Fruit fly (Drosophila melanogaster) whole organism, embryonic: ENCODE data around the gene Spn28B.
A peak's percentile ranks its signal among the peaks of the same experiment; 100 is the strongest.

Experiments
- CG11696 ChIP-seq: fragments of 200-800 bp; sonication (Bioruptor generic); IDR thresholded peaks from 2 replicates; pipeline ENCODE4 v1.3.6; 2022; ENCODE audit warnings: missing biosample characterization, missing genetic modification characterization
- CG13894 ChIP-seq: fragments of 200-800 bp; sonication (Bioruptor generic); optimal IDR thresholded peaks from 3 replicates; lab custom pipeline; 2018; ENCODE audit warnings: missing biosample characterization, mild to moderate bottlenecking, missing genetic modification characterization, moderate library complexity
- CG15696 ChIP-seq: fragments of 200-800 bp; sonication (Bioruptor generic); optimal IDR thresholded peaks from 2 replicates; lab custom pipeline; 2019; ENCODE audit warnings: missing biosample characterization, mild to moderate bottlenecking, missing genetic modification characterization, moderate library complexity
- CG17186 ChIP-seq: fragments of 200-800 bp; sonication (Bioruptor generic); optimal IDR thresholded peaks from 3 replicates; lab custom pipeline; 2017; ENCODE audit warnings: missing biosample characterization, missing genetic modification reagents, missing genetic modification characterization
- CG2120 ChIP-seq: fragments of 200-800 bp; sonication (Bioruptor generic); optimal IDR thresholded peaks from 3 replicates; lab custom pipeline; 2016; ENCODE audit warnings: missing biosample characterization, missing genetic modification characterization
- CG2202 ChIP-seq: fragments of 200-800 bp; sonication (Bioruptor generic); optimal IDR thresholded peaks from 2 replicates; lab custom pipeline; 2018; ENCODE audit warnings: missing biosample characterization, mild to moderate bottlenecking, missing genetic modification characterization
- CG32772 ChIP-seq: fragments of 200-800 bp; sonication (Bioruptor generic); IDR thresholded peaks from 2 replicates; pipeline ENCODE4 v1.3.6; 2022; ENCODE audit warnings: missing biosample characterization, missing genetic modification characterization
- CG3407 ChIP-seq: fragments of 200-800 bp; sonication (Bioruptor generic); optimal IDR thresholded peaks from 2 replicates; lab custom pipeline; 2018; ENCODE audit warnings: missing biosample characterization, mild to moderate bottlenecking, missing genetic modification characterization
- CG4820 ChIP-seq: fragments of 200-800 bp; sonication (Bioruptor generic); optimal IDR thresholded peaks from 3 replicates; lab custom pipeline; 2016; ENCODE audit warnings: missing biosample characterization, missing genetic modification characterization
- CG5245 ChIP-seq: fragments of 200-800 bp; sonication (Bioruptor generic); optimal IDR thresholded peaks from 3 replicates; lab custom pipeline; 2016; ENCODE audit warnings: missing biosample characterization, missing genetic modification characterization
- CG8281 ChIP-seq: fragments of 200-800 bp; sonication (Bioruptor generic); optimal IDR thresholded peaks from 2 replicates; lab custom pipeline; 2018; ENCODE audit warnings: missing biosample characterization, mild to moderate bottlenecking, missing genetic modification characterization, moderate library complexity
- CG8359 ChIP-seq: fragments of 200-800 bp; sonication (Bioruptor generic); optimal IDR thresholded peaks from 2 replicates; lab custom pipeline; 2017; ENCODE audit warnings: missing biosample characterization, mild to moderate bottlenecking, missing genetic modification characterization, borderline replicate concordance
- CG9817 ChIP-seq: fragments of 200-800 bp; sonication (Bioruptor generic); optimal IDR thresholded peaks from 2 replicates; lab custom pipeline; 2018; ENCODE audit warnings: missing biosample characterization, mild to moderate bottlenecking, missing genetic modification characterization, moderate library complexity
- Camta ChIP-seq: fragments of 200-800 bp; sonication (Bioruptor generic); optimal IDR thresholded peaks from 2 replicates; lab custom pipeline; 2016; ENCODE audit warnings: missing biosample characterization, missing genetic modification characterization
- Dbx ChIP-seq: fragments of 200-800 bp; sonication (Bioruptor generic); IDR thresholded peaks from 3 replicates; pipeline ENCODE4 v1.3.6; 2022; ENCODE audit warnings: missing biosample characterization, missing genetic modification characterization
- Ets65A ChIP-seq: fragments of 200-800 bp; sonication (Bioruptor generic); peaks from one replicate; lab custom pipeline; 2016; ENCODE audit warnings: missing biosample characterization, missing genetic modification characterization
- H15 ChIP-seq: fragments of 200-800 bp; sonication (Bioruptor generic); IDR thresholded peaks from 3 replicates; pipeline ENCODE4 v1.3.6; 2022; ENCODE audit warnings: missing biosample characterization, missing genetic modification characterization
- Med ChIP-seq: fragments of 200-800 bp; sonication (Bioruptor generic); peaks from one replicate; lab custom pipeline; 2016; ENCODE audit warnings: missing biosample characterization, missing genetic modification characterization, mild to moderate bottlenecking, inconsistent platforms, moderate library complexity
- Rx ChIP-seq: fragments of 200-800 bp; sonication (Bioruptor generic); IDR thresholded peaks from 2 replicates; pipeline ENCODE4 v1.3.6; 2022; ENCODE audit warnings: missing biosample characterization, missing genetic modification characterization
- Tbp ChIP-seq: fragments of >200 bp; optimal IDR thresholded peaks from 2 replicates; lab custom pipeline; 2018; ENCODE audit warnings: missing biosample characterization, missing genetic modification characterization
- ase ChIP-seq: fragments of 200-800 bp; sonication (Bioruptor generic); IDR thresholded peaks from 3 replicates; pipeline ENCODE4 v1.3.6; 2022; ENCODE audit warnings: missing biosample characterization, missing genetic modification characterization
- chinmo ChIP-seq: fragments of 200-800 bp; sonication (Bioruptor generic); IDR thresholded peaks from 4 replicates; pipeline ENCODE4 v1.3.6; 2022; ENCODE audit warnings: missing biosample characterization, missing genetic modification characterization; ENCODE audit not compliant: partially characterized antibody
- chm ChIP-seq: fragments of 200-800 bp; sonication (Bioruptor generic); IDR thresholded peaks from 2 replicates; pipeline ENCODE4 v1.3.6; 2022; ENCODE audit warnings: missing biosample characterization, missing genetic modification characterization
- disco-r ChIP-seq: fragments of 200-800 bp; sonication (Bioruptor generic); optimal IDR thresholded peaks from 2 replicates; lab custom pipeline; 2016; ENCODE audit warnings: missing biosample characterization, missing genetic modification characterization
- esg ChIP-seq: fragments of 200-800 bp; sonication (Bioruptor generic); conservative IDR thresholded peaks from 2 replicates; pipeline ENCODE4 v1.3.6; 2022; ENCODE audit warnings: missing biosample characterization, missing genetic modification characterization
- eve ChIP-seq, 2 experiments: fragments of >200 bp; optimal IDR thresholded peaks; 2 replicates each; lab custom pipeline; 2017; ENCODE audit warnings: missing biosample characterization in 2 of 2, missing genetic modification characterization in 2 of 2
- gfzf ChIP-seq: fragments of 200-800 bp; sonication (Bioruptor generic); optimal IDR thresholded peaks from 2 replicates; lab custom pipeline; 2016; ENCODE audit warnings: missing biosample characterization, mild to moderate bottlenecking, missing genetic modification characterization, moderate library complexity
- kah ChIP-seq: fragments of 200-800 bp; sonication (Bioruptor generic); optimal IDR thresholded peaks from 2 replicates; lab custom pipeline; 2018; ENCODE audit warnings: missing biosample characterization, mild to moderate bottlenecking, missing genetic modification characterization
- lilli ChIP-seq: fragments of 200-800 bp; sonication (Bioruptor generic); optimal IDR thresholded peaks from 3 replicates; lab custom pipeline; 2016; ENCODE audit warnings: missing biosample characterization, missing genetic modification characterization
- lmd ChIP-seq: fragments of 200-800 bp; sonication (Bioruptor generic); IDR thresholded peaks from 2 replicates; pipeline ENCODE4 v1.3.6; 2022; ENCODE audit warnings: missing biosample characterization, missing genetic modification characterization
- lov ChIP-seq, 2 experiments: fragments of 200-800 bp in 1 of 2; fragments of >200 bp in 1 of 2; sonication (Bioruptor generic) in 1 of 2; IDR thresholded peaks in 1 of 2; optimal IDR thresholded peaks in 1 of 2; 2 replicates in 1 of 2; 3 replicates in 1 of 2; pipeline versions ENCODE4 v1.3.6 to Lab custom; 2017 to 2022; ENCODE audit warnings: missing biosample characterization in 1 of 2, missing genetic modification characterization in 1 of 2
- luna ChIP-seq: fragments of 200-800 bp; sonication (Bioruptor generic); optimal IDR thresholded peaks from 2 replicates; lab custom pipeline; 2016; ENCODE audit warnings: missing biosample characterization, missing genetic modification characterization
- nau ChIP-seq: fragments of 200-800 bp; sonication (Bioruptor generic); optimal IDR thresholded peaks from 3 replicates; lab custom pipeline; 2017; ENCODE audit warnings: missing biosample characterization, mild to moderate bottlenecking, missing genetic modification characterization, missing genetic modification reagents
- nerfin-2 ChIP-seq: fragments of 200-800 bp; sonication (Bioruptor generic); IDR thresholded peaks from 2 replicates; pipeline ENCODE4 v1.3.6; 2022; ENCODE audit warnings: missing biosample characterization, missing genetic modification characterization; ENCODE audit not compliant: partially characterized antibody
- run ChIP-seq: fragments of 200-800 bp; sonication (Bioruptor generic); optimal IDR thresholded peaks from 3 replicates; lab custom pipeline; 2018; ENCODE audit warnings: missing biosample characterization, mild to moderate bottlenecking, missing genetic modification characterization
- schlank ChIP-seq: fragments of 200-800 bp; sonication (Bioruptor generic); optimal IDR thresholded peaks from 2 replicates; lab custom pipeline; 2018; ENCODE audit warnings: missing biosample characterization, mild to moderate bottlenecking, missing genetic modification characterization
- sd ChIP-seq: fragments of 200-800 bp; sonication (Bioruptor generic); optimal IDR thresholded peaks from 3 replicates; lab custom pipeline; 2018; ENCODE audit warnings: missing biosample characterization, mild to moderate bottlenecking, missing genetic modification characterization, moderate library complexity
- sens ChIP-seq: fragments of 200-800 bp; sonication (Bioruptor generic); peaks from one replicate; lab custom pipeline; 2016; ENCODE audit warnings: missing biosample characterization, missing genetic modification characterization
- sima ChIP-seq: fragments of 200-800 bp; sonication (Bioruptor generic); optimal IDR thresholded peaks from 2 replicates; lab custom pipeline; 2016; ENCODE audit warnings: missing biosample characterization, missing genetic modification characterization
- sob ChIP-seq: fragments of 200-800 bp; sonication (Bioruptor generic); IDR thresholded peaks from 2 replicates; pipeline ENCODE4 v1.3.6; 2022; ENCODE audit warnings: missing biosample characterization, missing genetic modification characterization
- tap ChIP-seq: fragments of 200-800 bp; optimal IDR thresholded peaks from 3 replicates; lab custom pipeline; 2019; ENCODE audit warnings: missing biosample characterization, mild to moderate bottlenecking, missing genetic modification characterization, moderate library complexity
- tgo ChIP-seq: fragments of 200-800 bp; sonication (Bioruptor generic); IDR thresholded peaks from 3 replicates; pipeline ENCODE4 v1.3.6; 2022; ENCODE audit warnings: missing biosample characterization, missing genetic modification characterization
- tio ChIP-seq: fragments of 200-800 bp; sonication (Bioruptor generic); optimal IDR thresholded peaks from 2 replicates; lab custom pipeline; 2017; ENCODE audit warnings: missing biosample characterization, missing genetic modification characterization, inconsistent platforms

The Spn28B gene

DNA sequence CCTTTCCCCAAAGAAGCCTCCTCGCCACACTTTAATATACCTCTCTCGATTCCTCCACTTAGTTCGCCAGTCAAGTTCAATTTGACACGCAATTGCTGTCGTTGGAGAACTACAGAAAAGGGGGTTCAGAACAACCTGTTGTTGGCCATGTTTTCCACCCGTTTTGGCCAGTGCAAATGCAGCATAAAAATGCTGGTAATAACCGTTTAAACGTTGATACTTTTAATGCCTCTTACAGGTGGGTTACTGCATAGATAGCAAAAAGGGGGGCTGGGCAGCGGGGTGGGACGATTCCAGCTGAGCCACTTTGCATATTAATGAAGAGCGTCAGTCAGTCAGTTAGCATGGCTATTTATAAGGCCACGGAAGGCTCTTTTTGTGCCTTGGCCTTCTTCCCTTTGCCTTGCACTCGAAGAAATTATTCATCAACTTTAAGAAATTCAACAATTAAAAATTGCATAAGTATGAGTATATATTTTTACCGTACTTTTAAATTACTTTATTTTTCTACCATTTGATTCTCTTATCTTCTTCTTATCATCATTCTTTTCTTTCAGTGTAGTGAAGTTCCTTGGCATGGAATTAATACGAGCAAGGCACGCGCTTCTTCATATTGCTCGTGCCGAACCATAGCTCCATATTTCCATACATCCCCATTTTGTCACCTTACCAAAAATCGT, 40.5 kb upstream of the Spn28B start (continued):
- TF ChIP-seq Camta (GFP tag; lab: Kevin White, UChicago) (peak; percentile 3), lilli (GFP tag; lab: Kevin White, UChicago) (peak; percentile 11), schlank (tag; lab: Kevin White, UChicago) (no peak), tgo (GFP tag; lab: Robert Waterston, UW) (peak; percentile 50; the same call in 1 of the 3 replicates), nau (GFP tag; lab: Kevin White, UChicago) (no peak)

DNA sequence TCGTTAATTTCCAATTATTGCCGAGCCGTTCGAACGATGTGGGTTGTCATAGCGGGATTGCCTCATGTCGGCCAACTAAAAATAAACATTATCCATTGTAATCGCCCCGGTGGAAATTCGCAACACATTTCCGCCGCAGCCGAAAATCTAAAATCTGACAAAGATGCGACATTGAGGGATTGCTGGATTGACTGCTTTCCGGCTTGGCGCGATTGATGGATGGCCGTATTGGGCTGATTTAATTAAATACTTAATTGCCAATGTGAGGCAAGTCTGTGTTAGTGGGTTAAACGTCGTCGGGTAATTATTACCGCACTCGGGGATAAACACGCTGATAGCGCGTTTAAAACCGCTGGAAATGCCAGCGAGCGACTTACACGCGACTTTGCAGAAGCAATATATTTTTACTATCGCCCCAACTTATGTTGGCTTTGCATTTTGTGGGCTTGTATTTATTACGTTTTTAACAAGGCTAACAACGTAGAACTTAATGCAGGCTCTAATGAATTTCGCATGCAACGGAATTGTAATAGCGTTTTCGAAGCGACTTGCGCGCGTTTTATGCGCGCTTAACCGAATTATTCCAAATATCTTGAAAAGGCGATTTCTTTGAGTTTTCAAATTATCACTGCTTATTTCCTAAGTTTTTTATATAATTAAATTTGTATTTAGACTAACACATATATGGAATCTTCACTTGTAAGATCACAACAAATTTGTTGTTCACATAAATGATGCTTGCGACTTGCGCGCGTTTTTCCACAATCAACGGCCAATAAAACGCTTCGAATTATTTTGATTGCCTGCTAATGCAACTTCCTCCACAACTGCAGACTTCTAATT, 39.6 kb upstream of the Spn28B start:
- TF ChIP-seq ase (no peak), lov (optimal IDR thresholded peaks at IDR 0.05; lab: Kevin White, UChicago) (no peak), lov (GFP tag; IDR thresholded peaks at IDR 0.05; lab: Robert Waterston, UW) (no peak), sima (GFP tag; lab: Kevin White, UChicago) (no peak), tio (GFP tag; lab: Kevin White, UChicago) (no peak), lmd (GFP tag; lab: Robert Waterston, UW) (no peak), H15 (GFP tag; lab: Robert Waterston, UW) (no peak), eve (GFP tag; optimal IDR thresholded peaks at IDR 0.05; lab: Kevin White, UChicago) (peak in 1 of 2 experiments; percentile 50), luna (no peak), CG3407 (GFP tag; lab: Kevin White, UChicago) (no peak), kah (GFP tag; lab: Kevin White, UChicago) (no peak), Tbp (peak; percentile 75), esg (no peak), CG4820 (GFP tag; lab: Kevin White, UChicago) (no peak), gfzf (no peak), run (tag; lab: Kevin White, UChicago) (no peak), tap (no peak), sob (GFP tag; lab: Robert Waterston, UW) (no peak), sens (GFP tag; lab: Kevin White, UChicago) (peak; percentile 20), Dbx (GFP tag; lab: Robert Waterston, UW) (no peak), CG2202 (tag; lab: Kevin White, UChicago) (no peak), disco-r (no peak), chm (GFP tag; lab: Robert Waterston, UW) (0 out of 2 replicates have a peak, but pooled peaks have one; percentile 18), Rx (no peak), nerfin-2 (GFP tag; lab: Robert Waterston, UW) (no peak), CG8281 (tag; lab: Kevin White, UChicago) (peak; percentile 91), Ets65A (GFP tag; lab: Kevin White, UChicago) (peak; percentile 62), CG9817 (tag; lab: Kevin White, UChicago) (no peak), CG32772 (GFP tag; lab: Robert Waterston, UW) (no peak), CG2120 (GFP tag; lab: Kevin White, UChicago) (no peak), CG17186 (no peak), chinmo (0 out of 4 replicates have a peak, but pooled peaks have one; percentile 37), CG11696 (GFP tag; lab: Robert Waterston, UW) (no peak), CG8359 (peak; percentile 98), sd (tag; lab: Kevin White, UChicago) (no peak), CG13894 (tag; lab: Kevin White, UChicago) (no peak), CG15696 (tag; lab: Kevin White, UChicago) (no peak), CG5245 (GFP tag; lab: Kevin White, UChicago) (no peak), Med (GFP tag; lab: Kevin White, UChicago) (peak; percentile 10)
